Worm (Caenorhabditis elegans) whole organism, midembryonic: Measurements from ENCODE around the gene Y62F5A.10.

Experiments used
- T22C8.4 ChIP-seq: fragments of 200-800 bp; sonication (Bioruptor generic); IDR thresholded peaks from 2 replicates; pipeline ENCODE4 v1.3.6; 2022; ENCODE audit warnings: missing genetic modification characterization, missing compliant biosample characterization
- cog-1 ChIP-seq: sonication (generic microtip); optimal IDR thresholded peaks from 2 replicates; lab custom pipeline; 2016; ENCODE audit warnings: missing genetic modification characterization, missing compliant biosample characterization
- flt-1 ChIP-seq: fragments of 200-800 bp; sonication (Bioruptor generic); IDR thresholded peaks from 2 replicates; pipeline ENCODE4 v1.3.6; 2022; ENCODE audit warnings: missing genetic modification characterization, missing compliant biosample characterization
- klf-2 ChIP-seq: fragments of 200-800 bp; sonication (Bioruptor generic); conservative IDR thresholded peaks from 2 replicates; pipeline ENCODE4 v1.3.6; 2022; ENCODE audit warnings: missing genetic modification reagents, missing genetic modification characterization, missing compliant biosample characterization
- med-1 ChIP-seq: sonication (generic microtip); optimal IDR thresholded peaks from 2 replicates; lab custom pipeline; 2017; ENCODE audit warnings: missing genetic modification characterization, mild to moderate bottlenecking, missing compliant biosample characterization, antibody characterized with exemption, missing genetic modification reagents; ENCODE audit not compliant: insufficient read depth
- tab-1 ChIP-seq: fragments of 200-800 bp; sonication (Bioruptor generic); IDR thresholded peaks from 2 replicates; pipeline ENCODE4 v1.3.6; 2022; ENCODE audit warnings: missing genetic modification characterization, missing compliant biosample characterization
- ztf-23 ChIP-seq: fragments of 200-800 bp; sonication (Bioruptor generic); IDR thresholded peaks from 2 replicates; pipeline ENCODE4 v1.3.6; 2022; ENCODE audit warnings: missing genetic modification reagents, missing genetic modification characterization, missing compliant biosample characterization

ce11 chrII:11497365-11497764 lies 24.0 kb upstream of the Y62F5A.10 start, which contains the start of gene B0334.5:
- TF ChIP-seq cog-1 (tag; lab: Kevin White, UChicago) (no peak), flt-1 (no peak), tab-1 (no peak), T22C8.4 (GFP tag; lab: Robert Waterston, UW) (no peak), klf-2 (GFP tag; lab: Robert Waterston, UW) (no peak), med-1 (GFP tag; lab: Kevin White, UChicago) (no peak), ztf-23 (GFP tag; lab: Robert Waterston, UW) (0 out of 2 replicates have a peak, but pooled peaks have one; percentile 31)
